Worm (Caenorhabditis elegans) whole organism, young adult: ENCODE results near the gene sri-62.

Experiments used
- B0035.1 ChIP-seq: sonication (generic microtip); optimal IDR thresholded peaks from 2 replicates; lab custom pipeline; 2016; ENCODE audit warnings: missing genetic modification characterization, mild to moderate bottlenecking, missing compliant biosample characterization, missing genotype, missing genetic modification reagents
- F23B12.7 ChIP-seq: sonication (generic microtip); optimal IDR thresholded peaks from 2 replicates; lab custom pipeline; 2017; ENCODE audit warnings: missing genetic modification characterization, mild to moderate bottlenecking, missing compliant biosample characterization, antibody characterized with exemption, moderate library complexity; ENCODE audit not compliant: insufficient read depth
- F37B4.10 ChIP-seq: fragments of 200-800 bp; sonication (Bioruptor generic); IDR thresholded peaks from 2 replicates; pipeline ENCODE4 v1.3.6; 2022; ENCODE audit warnings: missing genetic modification characterization, missing compliant biosample characterization
- F39B2.1 ChIP-seq: fragments of 200-800 bp; sonication (Bioruptor generic); IDR thresholded peaks from 2 replicates; pipeline ENCODE4 v1.3.6; 2022; ENCODE audit warnings: missing genetic modification reagents, missing genetic modification characterization, missing compliant biosample characterization
- F49E8.2 ChIP-seq: sonication (generic microtip); optimal IDR thresholded peaks from 3 replicates; lab custom pipeline; 2017; ENCODE audit warnings: missing genetic modification characterization, mild to moderate bottlenecking, missing compliant biosample characterization, antibody characterized with exemption, moderate library complexity; ENCODE audit not compliant: insufficient read depth
- F52B5.7 ChIP-seq: sonication (generic microtip); optimal IDR thresholded peaks from 2 replicates; lab custom pipeline; 2016; ENCODE audit warnings: mild to moderate bottlenecking, missing genetic modification characterization, missing compliant biosample characterization
- F55B11.4 ChIP-seq: sonication (generic microtip); optimal IDR thresholded peaks from 2 replicates; lab custom pipeline; 2016; ENCODE audit warnings: missing compliant biosample characterization, missing genetic modification characterization, borderline replicate concordance; ENCODE audit not compliant: insufficient read depth
- F57A8.1 ChIP-seq: fragments of 200-800 bp; sonication (Bioruptor generic); optimal IDR thresholded peaks from 2 replicates; lab custom pipeline; 2018; ENCODE audit warnings: mild to moderate bottlenecking, missing genetic modification characterization, moderate library complexity, missing compliant biosample characterization
- T26A5.8 ChIP-seq: sonication (generic microtip); optimal IDR thresholded peaks from 2 replicates; lab custom pipeline; 2016; ENCODE audit warnings: missing genetic modification characterization, missing compliant biosample characterization
- akir-1 ChIP-seq: fragments of 200-800 bp; sonication (Bioruptor generic); optimal IDR thresholded peaks from 2 replicates; lab custom pipeline; 2018; ENCODE audit warnings: mild to moderate bottlenecking, missing genetic modification characterization, moderate library complexity, missing compliant biosample characterization
- aptf-2 ChIP-seq: fragments of 200-800 bp; sonication (Bioruptor generic); conservative IDR thresholded peaks from 2 replicates; pipeline ENCODE4 v1.3.6; 2022; ENCODE audit warnings: missing genetic modification reagents, missing genetic modification characterization, missing compliant biosample characterization
- atf-7 ChIP-seq: sonication (generic microtip); optimal IDR thresholded peaks from 2 replicates; lab custom pipeline; 2017; ENCODE audit warnings: mild to moderate bottlenecking, missing genetic modification characterization, missing compliant biosample characterization
- bed-1 ChIP-seq: fragments of 200-800 bp; sonication (Bioruptor generic); IDR thresholded peaks from 2 replicates; pipeline ENCODE4 v1.3.6; 2022; ENCODE audit warnings: missing genetic modification reagents, missing genetic modification characterization, missing compliant biosample characterization
- ccch-3 ChIP-seq: fragments of 200-800 bp; sonication (Bioruptor generic); optimal IDR thresholded peaks from 2 replicates; lab custom pipeline; 2018; ENCODE audit warnings: mild to moderate bottlenecking, missing genetic modification characterization, missing compliant biosample characterization
- ceh-27 ChIP-seq: fragments of 200-800 bp; sonication (Bioruptor generic); optimal IDR thresholded peaks from 2 replicates; lab custom pipeline; 2018; ENCODE audit warnings: mild to moderate bottlenecking, missing genetic modification characterization, moderate library complexity, missing compliant biosample characterization
- dox-1 ChIP-seq: fragments of 200-800 bp; sonication (Bioruptor generic); IDR thresholded peaks from 2 replicates; pipeline ENCODE4 v1.3.6; 2022; ENCODE audit warnings: missing genetic modification reagents, missing genetic modification characterization, missing compliant biosample characterization
- dpff-1 ChIP-seq: sonication (generic microtip); optimal IDR thresholded peaks from 2 replicates; lab custom pipeline; 2017; ENCODE audit warnings: mild to moderate bottlenecking, missing genetic modification characterization, missing compliant biosample characterization
- dpl-1 ChIP-seq: fragments of 150-350 bp; optimal IDR thresholded peaks from 2 replicates; lab custom pipeline; 2014; ENCODE audit warnings: missing biosample characterization, missing genetic modification reagents, missing genetic modification characterization
- egl-18 ChIP-seq: fragments of 200-800 bp; sonication (Bioruptor generic); IDR thresholded peaks from 2 replicates; pipeline ENCODE4 v1.3.6; 2022; ENCODE audit warnings: missing genetic modification reagents, missing genetic modification characterization, missing compliant biosample characterization
- ekl-4 ChIP-seq: fragments of 200-800 bp; sonication (Bioruptor generic); IDR thresholded peaks from 2 replicates; pipeline ENCODE4 v1.3.6; 2022; ENCODE audit warnings: missing genetic modification reagents, missing genetic modification characterization, missing compliant biosample characterization
- gei-17 ChIP-seq: fragments of 200-800 bp; sonication (Bioruptor generic); optimal IDR thresholded peaks from 2 replicates; lab custom pipeline; 2018; ENCODE audit warnings: mild to moderate bottlenecking, missing genetic modification characterization, missing compliant biosample characterization
- hsf-1 ChIP-seq: fragments of 200-800 bp; sonication (Bioruptor generic); IDR thresholded peaks from 2 replicates; pipeline ENCODE4 v1.3.6; 2022; ENCODE audit warnings: missing genetic modification reagents, missing genetic modification characterization, missing compliant biosample characterization
- let-526 ChIP-seq: fragments of 200-800 bp; sonication (Bioruptor generic); IDR thresholded peaks from 2 replicates; pipeline ENCODE4 v1.3.6; 2022; ENCODE audit warnings: missing genetic modification reagents, missing genetic modification characterization, missing compliant biosample characterization
- let-607 ChIP-seq, 2 experiments: fragments of 200-800 bp in 1 of 2; sonication (Bioruptor generic) in 1 of 2; sonication (generic microtip) in 1 of 2; optimal IDR thresholded peaks; 2 replicates each; lab custom pipeline; 2016 to 2018; ENCODE audit warnings: mild to moderate bottlenecking in 2 of 2, missing compliant biosample characterization in 2 of 2, missing genetic modification characterization in 2 of 2, moderate library complexity in 2 of 2, missing genotype in 1 of 2
- lir-1 ChIP-seq: fragments of 200-800 bp; sonication (Bioruptor generic); conservative IDR thresholded peaks from 2 replicates; pipeline ENCODE4 v1.3.6; 2022; ENCODE audit warnings: missing genetic modification reagents, missing genetic modification characterization, missing compliant biosample characterization
- madf-3 ChIP-seq: fragments of 200-800 bp; sonication (Bioruptor generic); IDR thresholded peaks from 2 replicates; pipeline ENCODE4 v1.3.6; 2022; ENCODE audit warnings: missing genetic modification reagents, missing genetic modification characterization, missing compliant biosample characterization
- madf-6 ChIP-seq: fragments of 200-800 bp; sonication (Bioruptor generic); IDR thresholded peaks from 2 replicates; pipeline ENCODE4 v1.3.6; 2022; ENCODE audit warnings: missing genetic modification reagents, missing genetic modification characterization, missing compliant biosample characterization
- mcd-1 ChIP-seq: fragments of 200-800 bp; sonication (Bioruptor generic); IDR thresholded peaks from 2 replicates; pipeline ENCODE4 v1.3.6; 2022; ENCODE audit warnings: missing genetic modification reagents, missing genetic modification characterization, missing compliant biosample characterization
- mel-28 ChIP-seq: sonication (generic microtip); optimal IDR thresholded peaks from 2 replicates; lab custom pipeline; 2016; ENCODE audit warnings: borderline replicate concordance, mild to moderate bottlenecking, missing genetic modification characterization, missing compliant biosample characterization
- mes-4 ChIP-seq: sonication (generic microtip); optimal IDR thresholded peaks from 2 replicates; lab custom pipeline; 2016; ENCODE audit warnings: missing genotype, missing genetic modification characterization, missing compliant biosample characterization
- nhr-27 ChIP-seq: fragments of 200-800 bp; sonication (Bioruptor generic); optimal IDR thresholded peaks from 2 replicates; lab custom pipeline; 2018; ENCODE audit warnings: mild to moderate bottlenecking, missing genetic modification characterization, moderate library complexity, missing compliant biosample characterization
- nhr-80 ChIP-seq: sonication (generic microtip); optimal IDR thresholded peaks from 2 replicates; lab custom pipeline; 2016; ENCODE audit warnings: missing genetic modification characterization, missing compliant biosample characterization
- rcor-1 ChIP-seq: fragments of 200-800 bp; sonication (Bioruptor generic); IDR thresholded peaks from 2 replicates; pipeline ENCODE4 v1.3.6; 2022; ENCODE audit warnings: missing genetic modification reagents, missing genetic modification characterization, missing compliant biosample characterization
- rpc-1 ChIP-seq, 2 experiments: fragments of 150-350 bp in 1 of 2; sonication (generic microtip) in 1 of 2; optimal IDR thresholded peaks; 2 replicates each; lab custom pipeline; 2014 to 2018; ENCODE audit warnings: missing biosample characterization in 1 of 2, missing genetic modification characterization in 1 of 2, missing genetic modification reagents in 1 of 2, missing genotype in 1 of 2
- sea-2 ChIP-seq: fragments of 200-800 bp; sonication (Bioruptor generic); IDR thresholded peaks from 2 replicates; pipeline ENCODE4 v1.3.6; 2022; ENCODE audit warnings: missing genetic modification characterization, missing compliant biosample characterization
- snpc-1.1 ChIP-seq: sonication (generic microtip); optimal IDR thresholded peaks from 2 replicates; lab custom pipeline; 2017; ENCODE audit warnings: missing genetic modification characterization, mild to moderate bottlenecking, missing compliant biosample characterization, antibody characterized with exemption, moderate library complexity, missing genotype, missing genetic modification reagents; ENCODE audit not compliant: insufficient read depth
- tbp1 ChIP-seq: fragments of 200-800 bp; sonication (Bioruptor generic); optimal IDR thresholded peaks from 2 replicates; lab custom pipeline; 2018; ENCODE audit warnings: mild to moderate bottlenecking, missing genetic modification characterization, missing compliant biosample characterization
- tbx-9 ChIP-seq: sonication (generic microtip); optimal IDR thresholded peaks from 2 replicates; lab custom pipeline; 2016; ENCODE audit warnings: borderline replicate concordance, missing genetic modification characterization, inconsistent platforms, missing compliant biosample characterization
- unc-62 ChIP-seq: fragments of 150-350 bp; optimal IDR thresholded peaks from 2 replicates; lab custom pipeline; 2014; ENCODE audit warnings: missing biosample characterization, missing genetic modification reagents, missing genetic modification characterization
- xnd-1 ChIP-seq: sonication (generic microtip); optimal IDR thresholded peaks from 2 replicates; lab custom pipeline; 2016; ENCODE audit warnings: missing genotype, missing genetic modification reagents, missing genetic modification characterization, missing compliant biosample characterization
- zfh-2 ChIP-seq: fragments of 200-800 bp; sonication (Bioruptor generic); conservative IDR thresholded peaks from 2 replicates; pipeline ENCODE4 v1.3.6; 2022; ENCODE audit warnings: missing genetic modification reagents, missing genetic modification characterization, missing compliant biosample characterization
- ztf-18 ChIP-seq: sonication (generic microtip); optimal IDR thresholded peaks from 2 replicates; lab custom pipeline; 2016; ENCODE audit warnings: missing genotype, mild to moderate bottlenecking, missing genetic modification characterization, missing compliant biosample characterization
- ztf-3 ChIP-seq: fragments of 200-800 bp; sonication (Bioruptor generic); optimal IDR thresholded peaks from 2 replicates; lab custom pipeline; 2018; ENCODE audit warnings: mild to moderate bottlenecking, missing genetic modification characterization, missing compliant biosample characterization

Gene sri-62

DNA sequence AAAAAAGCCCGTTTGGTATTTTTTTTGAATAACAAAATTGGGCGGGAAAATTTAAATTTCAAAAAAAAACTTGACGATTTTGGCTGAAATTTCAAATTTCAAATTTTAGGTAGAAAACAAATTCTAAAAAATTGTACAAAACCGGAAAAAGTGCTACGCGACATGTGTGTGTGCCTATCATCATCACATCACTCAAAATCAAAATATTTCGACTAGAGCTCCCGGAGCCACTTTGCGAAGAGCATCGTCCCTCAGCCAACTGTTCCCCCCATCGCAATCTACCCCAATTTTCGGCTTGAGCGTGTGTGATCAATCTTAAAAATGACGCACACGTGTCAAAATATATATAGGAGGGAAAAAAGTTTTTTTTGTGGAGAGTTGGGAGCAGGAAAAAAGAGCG, 28.5 kb upstream of the sri-62 start:
- TF ChIP-seq lir-1 (GFP tag; lab: Robert Waterston, UW): no peak
- no peak for TF ChIP-seq snpc-1.1 (tag; lab: Kevin White, UChicago)
- TF ChIP-seq xnd-1: no peak
- no peak for TF ChIP-seq gei-17 (GFP tag; lab: Kevin White, UChicago)
- no peak for TF ChIP-seq rcor-1 (GFP tag; lab: Robert Waterston, UW)
- no peak for TF ChIP-seq F37B4.10 (GFP tag; lab: Robert Waterston, UW)
- TF ChIP-seq mes-4 (tag; lab: Kevin White, UChicago): no peak
- TF ChIP-seq F55B11.4: no peak
- no peak for TF ChIP-seq atf-7 (tag; lab: Kevin White, UChicago)
- TF ChIP-seq tbp1: no peak
- no peak for TF ChIP-seq nhr-80 (tag; lab: Kevin White, UChicago)
- no peak for TF ChIP-seq dpl-1 (GFP tag; lab: Kevin White, UChicago)
- no peak for TF ChIP-seq ccch-3 (GFP tag; lab: Kevin White, UChicago)
- TF ChIP-seq, all 124 proteins: peak for 0

- no peak for TF ChIP-seq F57A8.1 (GFP tag; lab: Kevin White, UChicago)
- TF ChIP-seq nhr-27 (tag; lab: Kevin White, UChicago): no peak
- TF ChIP-seq ekl-4 (GFP tag; lab: Robert Waterston, UW): no peak
- TF ChIP-seq ceh-27: no peak
- no peak for TF ChIP-seq ztf-3 (GFP tag; lab: Kevin White, UChicago)
- no peak for TF ChIP-seq dpff-1 (tag; lab: Kevin White, UChicago)
- no peak for TF ChIP-seq akir-1 (GFP tag; lab: Kevin White, UChicago)
- no peak for TF ChIP-seq egl-18 (GFP tag; lab: Robert Waterston, UW)
- TF ChIP-seq let-607 (tag; optimal IDR thresholded peaks at IDR 0.05; lab: Kevin White, UChicago): no peak
- TF ChIP-seq hsf-1: no peak
- no peak for TF ChIP-seq unc-62 (GFP tag; lab: Kevin White, UChicago)
- TF ChIP-seq snpc-1.1 (tag; lab: Kevin White, UChicago): no peak
- no peak for TF ChIP-seq dox-1
- no peak for TF ChIP-seq T26A5.8
- no peak for TF ChIP-seq dpl-1 (GFP tag; lab: Kevin White, UChicago)
Measured at ce11 chrII:2725561-2725960, 27.3 kb upstream of the sri-62 start, which contains the start of the genes T05A8.11 and nep-2. Gene T05A8.11, minus strand, starts transcription at chrII:2725661. Gene nep-2, minus strand, starts transcription at chrII:2725752.

- TF ChIP-seq F52B5.7 (no peak), dpff-1 (tag; lab: Kevin White, UChicago) (no peak), madf-3 (no peak), let-526 (GFP tag; lab: Robert Waterston, UW) (no peak), F23B12.7 (tag; lab: Kevin White, UChicago) (no peak), ccch-3 (GFP tag; lab: Kevin White, UChicago) (no peak), tbp1 (peak; percentile 63), B0035.1 (tag; lab: Kevin White, UChicago) (no peak), ztf-18 (tag; lab: Kevin White, UChicago) (no peak), zfh-2 (GFP tag; lab: Robert Waterston, UW) (peak; percentile 52), F57A8.1 (GFP tag; lab: Kevin White, UChicago) (no peak), bed-1 (GFP tag; lab: Robert Waterston, UW) (no peak), rpc-1 (optimal IDR thresholded peaks at IDR 0.05; lab: Kevin White, UChicago) (no peak), rpc-1 (tag; optimal IDR thresholded peaks at IDR 0.05; lab: Kevin White, UChicago) (peak; percentile 32), sea-2 (GFP tag; lab: Robert Waterston, UW) (no peak), tbx-9 (no peak), aptf-2 (GFP tag; lab: Robert Waterston, UW) (no peak), madf-6 (no peak), mcd-1 (GFP tag; lab: Robert Waterston, UW) (no peak), mel-28 (tag; lab: Kevin White, UChicago) (no peak), F39B2.1 (GFP tag; lab: Robert Waterston, UW) (no peak), F49E8.2 (tag; lab: Kevin White, UChicago) (no peak)
- TF ChIP-seq, all 124 proteins: peak for 3
Measured at ce11 chrII:2721992-2722391, 23.7 kb upstream of the sri-62 start.
